Worm (Caenorhabditis elegans) whole organism, L4 larva: ENCODE measurements around the gene Y32G9A.3.

ENCODE experiments used
- T26A8.4 ChIP-seq: fragments of 200-800 bp; sonication (Bioruptor generic); IDR thresholded peaks from 2 replicates; pipeline ENCODE4 v1.3.6; 2022; ENCODE audit warnings: missing genetic modification characterization, missing compliant biosample characterization
- dpl-1 ChIP-seq: fragments of 150-350 bp; optimal IDR thresholded peaks from 2 replicates; lab custom pipeline; 2014; ENCODE audit warnings: missing biosample characterization, missing genetic modification reagents, missing genetic modification characterization
- egl-27 ChIP-seq: sonication (generic microtip); optimal IDR thresholded peaks from 3 replicates; lab custom pipeline; 2017; ENCODE audit warnings: missing biosample characterization, missing genetic modification reagents, missing genetic modification characterization
- skn-1 ChIP-seq: fragments of 150-350 bp; optimal IDR thresholded peaks from 2 replicates; lab custom pipeline; 2014; ENCODE audit warnings: missing biosample characterization, missing genetic modification characterization

DNA sequence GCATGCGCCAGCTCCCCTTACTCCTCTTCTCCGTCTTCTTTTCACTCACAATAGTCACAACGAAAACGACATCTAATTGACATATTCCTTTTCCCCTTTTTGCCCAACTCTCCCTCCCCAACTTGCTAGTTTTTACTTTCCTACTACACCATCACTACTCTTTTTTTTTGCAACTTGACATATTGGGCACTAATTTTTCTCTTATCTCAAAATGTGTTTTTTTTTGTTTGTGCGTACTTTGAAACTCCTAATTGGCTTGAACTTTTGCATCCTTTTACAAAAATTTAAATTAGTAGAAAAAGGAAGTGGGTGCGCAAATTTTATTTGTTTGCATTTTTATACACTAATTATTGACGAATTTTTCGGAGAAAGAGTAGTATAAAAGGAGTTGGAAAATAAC is 24.3 kb downstream of the Y32G9A.3 start:
- no peak for TF ChIP-seq egl-27 (tag; lab: Kevin White, UChicago)
- no peak for TF ChIP-seq dpl-1 (GFP tag; lab: Kevin White, UChicago)
- TF ChIP-seq T26A8.4, result no peak
- TF ChIP-seq skn-1 (tag; lab: Kevin White, UChicago), result no peak
